Worm (Caenorhabditis elegans) whole organism, L3 larva: ENCODE results near the gene rab-37.

Source experiments
- R02D3.7 ChIP-seq: fragments of 150-350 bp; optimal IDR thresholded peaks from 2 replicates; lab custom pipeline; 2014; ENCODE audit warnings: missing biosample characterization, missing genetic modification characterization
- aly-2 ChIP-seq: fragments of 150-350 bp; optimal IDR thresholded peaks from 2 replicates; lab custom pipeline; 2014; ENCODE audit warnings: missing biosample characterization, missing genetic modification characterization
- ama-1 ChIP-seq: fragments of 150-350 bp; optimal IDR thresholded peaks from 2 replicates; lab custom pipeline; 2018
- ceh-16 ChIP-seq: sonication (generic microtip); optimal IDR thresholded peaks from 2 replicates; lab custom pipeline; 2017; ENCODE audit warnings: missing biosample characterization, missing genetic modification characterization
- daf-12 ChIP-seq: fragments of 150-350 bp; optimal IDR thresholded peaks from 2 replicates; lab custom pipeline; 2014; ENCODE audit warnings: missing biosample characterization, missing genetic modification reagents, missing genetic modification characterization
- egl-5 ChIP-seq: fragments of 150-350 bp; optimal IDR thresholded peaks from 2 replicates; lab custom pipeline; 2017; ENCODE audit warnings: missing biosample characterization, missing genetic modification reagents, missing genetic modification characterization, inconsistent platforms
- elt-1 ChIP-seq: fragments of 150-350 bp; optimal IDR thresholded peaks from 2 replicates; lab custom pipeline; 2014; ENCODE audit warnings: missing biosample characterization, missing genetic modification characterization
- elt-2 ChIP-seq: sonication (generic microtip); optimal IDR thresholded peaks from 2 replicates; lab custom pipeline; 2016; ENCODE audit warnings: missing genetic modification reagents, mild to moderate bottlenecking, missing genetic modification characterization, missing compliant biosample characterization
- elt-3 ChIP-seq, 3 experiments: fragments of 150-350 bp in 1 of 3; sonication (generic microtip) in 2 of 3; optimal IDR thresholded peaks; 2 replicates in 2 of 3; 4 replicates in 1 of 3; lab custom pipeline; 2014 to 2017; ENCODE audit warnings: missing biosample characterization in 3 of 3, missing genetic modification characterization in 3 of 3
- eor-1 ChIP-seq, 2 experiments: fragments of 150-350 bp; optimal IDR thresholded peaks; 2 replicates each; lab custom pipeline; 2014 to 2018; ENCODE audit warnings: missing biosample characterization in 2 of 2, missing genetic modification characterization in 2 of 2
- hmg-11 ChIP-seq: sonication (generic microtip); optimal IDR thresholded peaks from 2 replicates; lab custom pipeline; 2016; ENCODE audit warnings: missing genetic modification characterization, missing compliant biosample characterization
- jun-1 ChIP-seq: fragments of 150-350 bp; optimal IDR thresholded peaks from 2 replicates; lab custom pipeline; 2014; ENCODE audit warnings: missing biosample characterization, missing genetic modification reagents, missing genetic modification characterization
- lin-15B ChIP-seq: fragments of 150-350 bp; optimal IDR thresholded peaks from 2 replicates; lab custom pipeline; 2014; ENCODE audit warnings: missing biosample characterization, missing genetic modification characterization
- lin-39 ChIP-seq: fragments of 150-350 bp; optimal IDR thresholded peaks from 2 replicates; lab custom pipeline; 2018; ENCODE audit warnings: missing biosample characterization, missing genetic modification reagents, missing genetic modification characterization
- mdl-1 ChIP-seq: fragments of 150-350 bp; optimal IDR thresholded peaks from 2 replicates; lab custom pipeline; 2014; ENCODE audit warnings: missing biosample characterization, missing genetic modification characterization
- nfya-1 ChIP-seq: sonication (generic microtip); optimal IDR thresholded peaks from 2 replicates; lab custom pipeline; 2017; ENCODE audit warnings: missing genetic modification characterization, mild to moderate bottlenecking, missing compliant biosample characterization, antibody characterized with exemption, moderate library complexity; ENCODE audit not compliant: insufficient read depth
- nhr-11 ChIP-seq: fragments of 150-350 bp; optimal IDR thresholded peaks from 2 replicates; lab custom pipeline; 2014; ENCODE audit warnings: missing biosample characterization, missing genetic modification characterization
- nhr-12 ChIP-seq: fragments of 150-350 bp; optimal IDR thresholded peaks from 2 replicates; lab custom pipeline; 2014; ENCODE audit warnings: missing biosample characterization, missing genetic modification characterization
- nhr-237 ChIP-seq: fragments of 150-350 bp; optimal IDR thresholded peaks from 2 replicates; lab custom pipeline; 2014; ENCODE audit warnings: missing biosample characterization, missing genetic modification characterization
- nhr-25 ChIP-seq: sonication (generic microtip); optimal IDR thresholded peaks from 2 replicates; lab custom pipeline; 2017; ENCODE audit warnings: missing biosample characterization, missing genetic modification characterization
- nhr-28 ChIP-seq: fragments of 150-350 bp; optimal IDR thresholded peaks from 2 replicates; lab custom pipeline; 2014; ENCODE audit warnings: missing biosample characterization, missing genetic modification characterization
- nhr-43 ChIP-seq: sonication (generic microtip); optimal IDR thresholded peaks from 2 replicates; lab custom pipeline; 2016; ENCODE audit warnings: mild to moderate bottlenecking, missing genetic modification characterization, missing compliant biosample characterization; ENCODE audit not compliant: poor library complexity, severe bottlenecking
- nhr-76 ChIP-seq: fragments of 150-350 bp; sonication (generic microtip); optimal IDR thresholded peaks from 5 replicates; lab custom pipeline; 2014; ENCODE audit warnings: missing biosample characterization, missing genetic modification characterization
- pha-4 ChIP-seq: fragments of 150-350 bp; optimal IDR thresholded peaks from 2 replicates; lab custom pipeline; 2014; ENCODE audit warnings: missing biosample characterization, missing genetic modification reagents, missing genetic modification characterization
- pqm-1 ChIP-seq: fragments of 150-350 bp; optimal IDR thresholded peaks from 2 replicates; lab custom pipeline; 2017; ENCODE audit warnings: missing biosample characterization, missing genetic modification characterization, inconsistent platforms
- skn-1 ChIP-seq: fragments of 150-350 bp; optimal IDR thresholded peaks from 2 replicates; lab custom pipeline; 2014; ENCODE audit warnings: missing biosample characterization, missing genetic modification characterization
- unc-62 ChIP-seq: fragments of 150-350 bp; sonication (generic microtip); optimal IDR thresholded peaks from 4 replicates; lab custom pipeline; 2014; ENCODE audit warnings: missing biosample characterization, missing genetic modification reagents, missing genetic modification characterization
- zag-1 ChIP-seq: fragments of 150-350 bp; optimal IDR thresholded peaks from 2 replicates; lab custom pipeline; 2014; ENCODE audit warnings: missing biosample characterization, missing genetic modification characterization
- ztf-11 ChIP-seq: fragments of 150-350 bp; optimal IDR thresholded peaks from 2 replicates; lab custom pipeline; 2014; ENCODE audit warnings: missing biosample characterization, missing genetic modification characterization
- ztf-4 ChIP-seq: fragments of 150-350 bp; optimal IDR thresholded peaks from 2 replicates; lab custom pipeline; 2014; ENCODE audit warnings: missing biosample characterization, missing genetic modification characterization

Gene rab-37

DNA sequence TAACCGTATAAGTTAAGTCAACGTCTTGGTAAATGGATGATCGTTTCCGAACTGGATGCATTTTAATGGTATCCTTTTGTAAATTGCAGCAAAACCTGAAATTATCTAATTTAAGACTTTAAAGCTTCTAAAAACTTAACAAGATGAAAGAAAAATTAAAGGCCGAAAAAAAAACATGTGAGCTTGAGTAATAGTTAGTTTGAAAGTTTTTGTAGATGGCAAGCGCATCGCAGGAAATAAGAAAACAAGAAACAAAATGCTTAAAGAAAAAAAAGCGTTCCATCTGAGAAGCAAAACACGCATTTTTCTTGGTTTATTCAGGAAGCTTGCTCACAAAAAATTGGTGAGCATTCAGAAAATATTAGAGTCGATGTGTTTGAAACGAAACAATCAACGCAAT is at the start of gene rab-37:
Gene rab-37 (minus strand): TSS at position 101 of the 400 bp plus-strand sequence.
- TF ChIP-seq nhr-28 (tag; lab: Kevin White, UChicago) (no peak), daf-12 (no peak), elt-1 (tag; lab: Kevin White, UChicago) (no peak), pqm-1 (tag; lab: Kevin White, UChicago) (no peak), aly-2 (no peak), nhr-12 (tag; lab: Kevin White, UChicago) (no peak), hmg-11 (tag; lab: Kevin White, UChicago) (no peak), lin-39 (tag; lab: Kevin White, UChicago) (no peak), nhr-11 (tag; lab: Kevin White, UChicago) (no peak), pha-4 (tag; lab: Kevin White, UChicago) (no peak), mdl-1 (tag; lab: Kevin White, UChicago) (no peak), nhr-43 (tag; lab: Kevin White, UChicago) (no peak), jun-1 (tag; lab: Kevin White, UChicago) (no peak), nhr-76 (tag; lab: Kevin White, UChicago) (no peak), ztf-4 (no peak), ama-1 (lab: Kevin White, UChicago) (no peak), nhr-25 (tag; lab: Kevin White, UChicago) (no peak), eor-1 (tag; optimal IDR thresholded peaks at IDR 0.05; lab: Kevin White, UChicago) (no peak)

DNA sequence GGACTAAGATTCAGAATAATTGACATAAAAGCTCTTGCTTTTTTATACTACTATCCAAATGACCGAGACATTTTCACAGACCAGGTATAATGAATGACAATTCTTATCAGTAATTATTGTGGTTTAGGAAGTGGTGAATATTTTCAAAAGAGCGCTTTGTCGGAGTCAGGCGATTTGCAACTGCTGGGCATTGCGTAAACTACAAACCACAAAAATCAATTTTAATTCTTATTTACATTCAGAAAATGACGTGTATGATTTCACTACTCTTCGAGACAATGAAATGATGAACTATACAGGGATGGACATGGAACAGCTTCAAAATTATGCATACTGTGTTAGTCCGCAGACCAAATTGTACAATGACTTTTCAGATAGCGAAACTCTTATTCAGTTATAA is 48.8 kb upstream of the rab-37 start:
- TF ChIP-seq pha-4 (tag; lab: Kevin White, UChicago) (peak; percentile 7), lin-15B (tag; lab: Kevin White, UChicago) (no peak), ztf-4 (no peak), aly-2 (no peak), pqm-1 (tag; lab: Kevin White, UChicago) (peak; percentile 89), elt-2 (tag; lab: Kevin White, UChicago) (peak; percentile 62), zag-1 (no peak), nhr-76 (tag; lab: Kevin White, UChicago) (no peak), egl-5 (no peak)
- TF ChIP-seq, all 47 proteins: peak for 3

DNA sequence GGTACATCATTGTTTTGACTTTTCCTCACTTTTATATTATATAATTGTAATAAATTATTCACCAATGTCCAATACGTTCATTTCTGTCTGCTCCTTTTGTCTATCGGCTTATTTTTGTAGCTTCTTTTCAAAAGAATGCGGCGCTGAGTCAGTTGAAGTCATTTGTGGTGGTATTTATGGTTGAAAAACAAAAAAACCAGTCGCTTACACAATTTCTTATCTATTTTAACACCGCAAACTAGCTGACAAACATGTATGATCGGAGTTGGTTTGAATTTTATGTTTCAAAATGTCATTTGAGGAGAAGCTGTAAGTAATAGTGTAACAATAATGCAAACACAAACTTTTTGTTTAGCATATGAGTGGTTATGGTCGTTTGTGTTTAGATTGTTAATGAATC is 48.3 kb upstream of the rab-37 start, which contains the start of gene ets-10:
Gene ets-10 (plus strand): TSS at position 201 of the 400 bp plus-strand sequence.
- TF ChIP-seq pqm-1 (tag; lab: Kevin White, UChicago) = peak; percentile 34
- no peak for TF ChIP-seq egl-5
- peak; percentile 39 for TF ChIP-seq elt-2 (tag; lab: Kevin White, UChicago)
- TF ChIP-seq nhr-43 (tag; lab: Kevin White, UChicago) = no peak
- TF ChIP-seq pha-4 (tag; lab: Kevin White, UChicago) = peak; percentile 37
- TF ChIP-seq skn-1 = peak; percentile 9
- TF ChIP-seq aly-2 = no peak
- no peak for TF ChIP-seq ceh-16 (tag; lab: Kevin White, UChicago)
- no peak for TF ChIP-seq nhr-28 (tag; lab: Kevin White, UChicago)
- TF ChIP-seq nhr-25 (tag; lab: Kevin White, UChicago) = no peak

DNA sequence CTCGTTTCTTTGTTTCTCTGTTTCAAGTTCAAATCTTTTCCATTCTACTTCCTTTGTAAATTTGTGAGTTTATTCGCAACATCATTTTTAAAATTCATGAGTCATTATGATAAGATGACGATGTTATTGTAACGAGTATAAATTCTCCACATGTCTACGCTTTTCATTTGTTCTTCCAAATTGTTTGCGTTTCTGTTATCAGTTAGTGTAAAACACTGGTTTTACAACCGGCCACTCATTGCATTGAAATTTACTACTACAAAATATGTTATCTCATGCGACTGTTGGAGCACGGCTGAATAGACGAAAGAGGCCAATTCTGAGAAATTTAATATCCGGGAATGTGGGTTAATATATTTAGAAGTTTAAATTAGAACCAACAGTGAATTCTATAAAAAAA is 46.7 kb upstream of the rab-37 start, which contains the start of gene C52B9.19:
Gene C52B9.19 (plus strand): TSS at position 176 of the 400 bp plus-strand sequence.
- TF ChIP-seq nfya-1 (no peak), pha-4 (tag; lab: Kevin White, UChicago) (peak; percentile 57), pqm-1 (tag; lab: Kevin White, UChicago) (peak; percentile 82), elt-2 (tag; lab: Kevin White, UChicago) (peak; percentile 68)
- TF ChIP-seq, all 47 proteins: peak for 3

DNA sequence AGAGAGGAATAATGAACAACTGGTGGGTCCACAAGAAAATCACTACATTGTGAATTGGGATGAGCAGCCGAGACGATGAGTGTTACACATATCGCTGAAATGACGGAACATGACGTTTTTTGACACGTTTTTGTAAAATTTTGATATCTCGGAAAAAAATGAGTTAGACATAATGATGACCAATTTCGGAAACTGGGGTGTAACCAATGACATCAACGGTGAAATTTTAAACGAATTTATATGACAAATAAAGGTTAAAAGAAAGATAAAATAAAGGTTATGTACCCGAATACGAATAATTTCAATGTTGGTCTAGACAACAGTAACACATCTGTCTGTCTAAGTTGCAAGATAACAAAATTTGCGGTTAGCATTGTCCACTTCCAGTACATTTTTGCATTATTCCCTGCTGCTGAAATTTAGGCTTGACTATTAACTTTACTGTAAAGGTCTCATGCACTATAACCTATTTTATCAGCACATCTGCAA is 43.7 kb upstream of the rab-37 start, which contains the start of the genes twk-28 and ets-9:
Gene twk-28 (minus strand): TSS at position 51 of the 489 bp plus-strand sequence.
Gene ets-9 (plus strand): TSS at position 410 of the 489 bp plus-strand sequence.
- TF ChIP-seq ztf-11 (tag; lab: Kevin White, UChicago) = no peak
- TF ChIP-seq elt-2 (tag; lab: Kevin White, UChicago) = no peak

DNA sequence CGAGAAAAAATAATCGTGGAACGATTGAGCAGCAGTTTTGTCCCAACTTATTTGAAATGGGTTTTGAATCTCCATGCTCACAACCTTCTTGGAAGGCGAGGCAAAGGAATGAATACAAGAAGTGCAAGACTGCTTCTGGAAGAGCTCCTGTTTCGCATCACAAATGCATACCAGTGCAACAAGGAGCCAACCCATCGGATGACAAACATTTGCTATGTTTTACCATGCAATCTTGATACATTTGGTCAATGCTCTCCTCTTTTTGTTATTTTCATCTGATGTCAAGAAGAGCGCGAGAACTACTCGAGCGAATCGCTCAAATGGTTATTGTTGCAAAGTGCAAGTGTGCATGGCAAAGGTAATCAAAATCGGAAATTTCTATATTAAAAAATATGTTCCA is 38.5 kb upstream of the rab-37 start, which contains the start of gene mec-18:
Gene mec-18 (minus strand): TSS at position 101 of the 400 bp plus-strand sequence.
- TF ChIP-seq R02D3.7 (tag; lab: Kevin White, UChicago) = no peak
- TF ChIP-seq skn-1 = no peak
- no peak for TF ChIP-seq nhr-237 (tag; lab: Kevin White, UChicago)
- TF ChIP-seq unc-62 = no peak
- no peak for TF ChIP-seq nfya-1
- no peak for TF ChIP-seq hmg-11 (tag; lab: Kevin White, UChicago)
- TF ChIP-seq elt-1 (tag; lab: Kevin White, UChicago) = no peak
- TF ChIP-seq elt-3 (tag; optimal IDR thresholded peaks at IDR 0.05; lab: Kevin White, UChicago) = no peak
